Fruit fly (Drosophila melanogaster) whole organism, prepupa: ENCODE data around the gene Hpf1.

ENCODE experiments used
- CG3032 ChIP-seq: fragments of 200-800 bp; optimal IDR thresholded peaks from 2 replicates; lab custom pipeline; 2019; ENCODE audit warnings: missing biosample characterization, mild to moderate bottlenecking, missing genetic modification characterization, moderate library complexity
- CG7368 ChIP-seq: fragments of 200-800 bp; sonication (Bioruptor generic); optimal IDR thresholded peaks from 3 replicates; lab custom pipeline; 2016; ENCODE audit warnings: missing biosample characterization, missing genetic modification characterization
- Lpt ChIP-seq: fragments of 200-800 bp; sonication (Bioruptor generic); optimal IDR thresholded peaks from 3 replicates; lab custom pipeline; 2016; ENCODE audit warnings: missing biosample characterization, missing genetic modification characterization

DNA sequence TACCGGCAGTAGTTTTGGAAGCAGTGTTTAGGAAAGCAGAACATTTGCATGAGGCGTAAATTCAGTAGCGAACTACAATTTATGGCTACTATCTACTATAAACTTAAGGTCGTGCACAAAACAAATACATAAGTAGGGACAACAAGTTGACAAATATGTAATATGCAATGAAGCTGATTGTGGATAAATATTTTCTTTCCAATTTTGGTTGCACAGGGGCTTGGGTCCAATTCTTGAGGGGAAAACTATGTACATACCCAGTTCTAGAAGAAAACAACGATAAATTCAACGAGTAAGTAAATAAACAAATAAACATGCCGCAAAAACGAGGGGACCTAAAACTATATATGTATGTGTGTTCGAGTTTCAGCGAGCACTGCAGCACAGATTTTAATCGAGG, 30.7 kb upstream of the Hpf1 start:
- no peak for TF ChIP-seq Lpt (GFP tag; lab: Kevin White, UChicago)
- no peak for TF ChIP-seq CG3032 (tag; lab: Kevin White, UChicago)
- no peak for TF ChIP-seq CG7368 (GFP tag; lab: Kevin White, UChicago)
